Fruit fly (Drosophila melanogaster) whole organism, pupa: ENCODE measurements around the gene CG12766.

Experiments
- CG12605 ChIP-seq: fragments of 200-800 bp; sonication (Bioruptor generic); IDR thresholded peaks from 2 replicates; pipeline ENCODE4 v1.3.6; 2022; ENCODE audit warnings: missing biosample characterization, missing genetic modification characterization
- CG13204 ChIP-seq: fragments of 200-800 bp; sonication (Bioruptor generic); optimal IDR thresholded peaks from 2 replicates; lab custom pipeline; 2018; ENCODE audit warnings: missing biosample characterization, mild to moderate bottlenecking, missing genetic modification characterization, moderate library complexity
- CG15710 ChIP-seq: fragments of 200-800 bp; sonication (Bioruptor generic); optimal IDR thresholded peaks from 2 replicates; lab custom pipeline; 2018; ENCODE audit warnings: missing biosample characterization, mild to moderate bottlenecking, missing genetic modification characterization, moderate library complexity
- CG32121 ChIP-seq: fragments of 200-800 bp; sonication (Bioruptor generic); IDR thresholded peaks from 2 replicates; pipeline ENCODE4 v1.3.6; 2022; ENCODE audit warnings: missing biosample characterization, missing genetic modification characterization
- CG4496 ChIP-seq: fragments of 200-800 bp; sonication (Bioruptor generic); IDR thresholded peaks from 3 replicates; pipeline ENCODE4 v1.3.6; 2022; ENCODE audit warnings: missing biosample characterization, missing genetic modification characterization
- CG8159 ChIP-seq: fragments of 200-800 bp; sonication (Bioruptor generic); optimal IDR thresholded peaks from 3 replicates; lab custom pipeline; 2018; ENCODE audit warnings: missing biosample characterization, mild to moderate bottlenecking, missing genetic modification characterization, moderate library complexity
- CG8301 ChIP-seq: fragments of 200-800 bp; sonication (Bioruptor generic); optimal IDR thresholded peaks from 2 replicates; lab custom pipeline; 2018; ENCODE audit warnings: missing biosample characterization, mild to moderate bottlenecking, missing genetic modification characterization
- D1 ChIP-seq: fragments of 200-800 bp; sonication (Bioruptor generic); optimal IDR thresholded peaks from 2 replicates; lab custom pipeline; 2018; ENCODE audit warnings: missing biosample characterization, mild to moderate bottlenecking, missing genetic modification characterization, moderate library complexity
- EcR ChIP-seq: fragments of 200-800 bp; sonication (Bioruptor generic); optimal IDR thresholded peaks from 3 replicates; lab custom pipeline; 2019; ENCODE audit warnings: missing biosample characterization, missing genetic modification characterization, mild to moderate bottlenecking, moderate library complexity, missing genetic modification reagents
- Ets98B ChIP-seq: fragments of 200-800 bp; sonication (Bioruptor generic); IDR thresholded peaks from 2 replicates; pipeline ENCODE4 v1.3.6; 2022; ENCODE audit warnings: missing biosample characterization, missing genetic modification characterization
- Pif1B ChIP-seq: fragments of 200-800 bp; sonication (Bioruptor generic); optimal IDR thresholded peaks from 3 replicates; lab custom pipeline; 2016; ENCODE audit warnings: missing biosample characterization, missing genetic modification characterization
- Snoo ChIP-seq: fragments of 200-800 bp; sonication (Bioruptor generic); optimal IDR thresholded peaks from 3 replicates; lab custom pipeline; 2017; ENCODE audit warnings: missing biosample characterization, mild to moderate bottlenecking, missing genetic modification characterization, inconsistent platforms
- fd96Ca ChIP-seq: fragments of 200-800 bp; sonication (Bioruptor generic); IDR thresholded peaks from 3 replicates; pipeline ENCODE4 v1.3.6; 2022; ENCODE audit warnings: missing biosample characterization, missing genetic modification characterization
- rn ChIP-seq: fragments of 200-800 bp; sonication (Bioruptor generic); IDR thresholded peaks from 2 replicates; pipeline ENCODE4 v1.3.6; 2022; ENCODE audit warnings: missing biosample characterization, missing genetic modification characterization

DNA sequence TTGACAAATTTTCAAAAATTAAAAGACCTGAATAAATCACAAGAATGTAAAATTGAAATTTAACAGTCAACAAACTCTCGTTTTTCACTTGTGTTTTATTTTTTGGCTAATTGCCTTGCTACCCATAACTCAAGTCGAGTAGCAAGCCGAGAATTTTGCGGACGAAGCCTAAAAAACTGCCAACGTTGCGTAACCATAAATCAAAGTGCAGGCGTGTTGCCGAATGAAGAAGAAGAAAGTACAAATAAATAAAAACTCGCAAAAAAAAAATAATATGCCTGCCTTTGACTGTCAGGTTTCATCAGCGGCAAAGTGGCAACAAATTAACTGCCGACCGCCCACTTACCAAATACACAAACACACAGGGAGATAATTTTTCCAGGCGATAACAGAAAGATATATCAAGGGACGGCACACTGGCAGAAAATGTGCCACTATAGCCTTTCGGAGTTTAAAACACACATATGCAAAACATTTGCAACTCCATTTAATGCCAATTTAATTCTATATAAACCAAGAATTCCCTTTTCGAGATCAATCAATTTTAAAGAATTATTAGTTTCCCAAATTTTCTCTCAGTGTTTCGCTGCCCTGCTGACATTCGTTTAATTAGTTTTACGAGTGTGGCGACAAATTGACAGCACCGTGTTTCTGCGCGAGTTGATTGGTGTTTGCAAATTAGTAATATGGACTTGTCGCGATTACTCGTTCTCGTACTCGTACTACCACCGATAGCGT is 11.6 kb downstream of the CG12766 start:
- TF ChIP-seq Ets98B (GFP tag; lab: Robert Waterston, UW) (peak; percentile 74), Snoo (tag; lab: Kevin White, UChicago) (peak; percentile 82), EcR (GFP tag; lab: Kevin White, UChicago) (no peak), fd96Ca (GFP tag; lab: Robert Waterston, UW) (peak; percentile 75), rn (GFP tag; lab: Robert Waterston, UW) (no peak), CG12605 (GFP tag; lab: Robert Waterston, UW) (peak; percentile 82), CG13204 (GFP tag; lab: Kevin White, UChicago) (no peak), D1 (no peak), CG8159 (tag; lab: Kevin White, UChicago) (peak; percentile 75), CG8301 (peak; percentile 29), CG4496 (GFP tag; lab: Robert Waterston, UW) (peak; percentile 69), CG32121 (GFP tag; lab: Robert Waterston, UW) (peak; percentile 30; the same call in 1 of the 2 replicates), CG15710 (tag; lab: Kevin White, UChicago) (peak; percentile 77), Pif1B (GFP tag; lab: Kevin White, UChicago) (peak; percentile 72)
